Worm (Caenorhabditis elegans): ENCODE data around the gene srab-20.
A peak's percentile ranks its signal among the peaks of the same experiment; 100 is the strongest.

srab-20 gene

DNA sequence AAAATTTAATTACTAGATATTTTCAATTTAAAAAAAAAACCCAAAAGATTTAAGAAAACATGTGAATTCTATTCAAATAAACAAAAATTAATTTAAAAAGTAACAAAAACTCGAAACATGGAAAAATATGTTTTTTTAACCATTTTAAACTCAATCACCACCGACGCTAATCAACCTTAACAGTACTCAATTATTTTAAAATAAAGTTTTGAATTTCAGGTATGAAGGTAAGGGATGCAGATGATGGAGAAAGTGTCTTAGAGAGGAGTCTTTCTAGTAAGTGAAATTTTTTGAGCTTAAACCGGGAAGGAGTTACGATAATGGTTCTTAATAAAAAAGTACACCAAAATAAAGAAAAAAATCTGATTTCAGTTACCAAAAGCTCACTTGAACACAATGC, 34.7 kb downstream of the srab-20 start, which contains the start of gene slc-28.1:
Gene slc-28.1, plus strand, starts transcription at position 301 of the 400 bp plus-strand sequence.
- no peak for TF ChIP-seq swsn-7 (tag; optimal IDR thresholded peaks at IDR 0.05)
- no peak for TF ChIP-seq unc-130 (tag; optimal IDR thresholded peaks at IDR 0.05)
- no peak for TF ChIP-seq nhr-85 (tag)
- no peak for TF ChIP-seq efl-1 (optimal IDR thresholded peaks at IDR 0.05)
- TF ChIP-seq efl-1 (GFP tag; optimal IDR thresholded peaks at IDR 0.05 in 1 of 2), result peak in 1 of 2 experiments; percentile 34

ce11 chrV:3464897-3465296, 36.1 kb downstream of the srab-20 start:
- TF ChIP-seq C34B4.2 (tag; optimal IDR thresholded peaks at IDR 0.05) (no peak), tlp-1 (tag; optimal IDR thresholded peaks at IDR 0.05) (no peak), lin-39 (tag; optimal IDR thresholded peaks at IDR 0.05) (no peak), dpl-1 (GFP tag; optimal IDR thresholded peaks at IDR 0.05) (no peak), zag-1 (tag; optimal IDR thresholded peaks at IDR 0.05) (no peak), F16B12.6 (tag; optimal IDR thresholded peaks at IDR 0.05) (no peak), Y116A8C.19 (tag; optimal IDR thresholded peaks at IDR 0.05; ENCODE audit: borderline replicate concordance) (no peak), lin-35 (GFP tag; optimal IDR thresholded peaks at IDR 0.05) (no peak), nhr-11 (tag; optimal IDR thresholded peaks at IDR 0.05) (no peak), nhr-76 (tag; optimal IDR thresholded peaks at IDR 0.05) (no peak), blmp-1 (tag; optimal IDR thresholded peaks at IDR 0.05) (no peak), ama-1 (optimal IDR thresholded peaks at IDR 0.05) (no peak), sup-37 (GFP tag; optimal IDR thresholded peaks at IDR 0.05) (no peak), hlh-4 (tag; optimal IDR thresholded peaks at IDR 0.05) (no peak), hpl-2 (GFP tag; optimal IDR thresholded peaks at IDR 0.05) (no peak), rnt-1 (tag; optimal IDR thresholded peaks at IDR 0.05) (no peak), lin-13 (GFP tag; optimal IDR thresholded peaks at IDR 0.05) (no peak), nhr-28 (tag; optimal IDR thresholded peaks at IDR 0.05) (no peak), lin-14 (GFP tag; optimal IDR thresholded peaks at IDR 0.05) (no peak), ceh-90 (tag; optimal IDR thresholded peaks at IDR 0.05) (no peak)

- TF ChIP-seq pag-3 (tag; optimal IDR thresholded peaks at IDR 0.05; ENCODE audit: borderline replicate concordance, insufficient read depth) (no peak), nhr-20 (tag; optimal IDR thresholded peaks at IDR 0.05) (peak; percentile 69), lin-35 (GFP tag; optimal IDR thresholded peaks at IDR 0.05) (peak in 1 of 2 experiments; percentile 44), C04F5.9 (tag; optimal IDR thresholded peaks at IDR 0.05) (no peak), zip-4 (GFP tag; optimal IDR thresholded peaks at IDR 0.05) (no peak), nhr-90 (tag; optimal IDR thresholded peaks at IDR 0.05; ENCODE audit: poor library complexity) (peak; percentile 40), dpl-1 (GFP tag; optimal IDR thresholded peaks at IDR 0.05) (peak in 1 of 3 experiments; percentile 9), isw-1 (GFP tag; IDR thresholded peaks at IDR 0.05) (no peak), ztf-11 (tag; optimal IDR thresholded peaks at IDR 0.05) (no peak), ceh-90 (tag; optimal IDR thresholded peaks at IDR 0.05) (no peak), blmp-1 (tag; optimal IDR thresholded peaks at IDR 0.05) (peak; percentile 92), unc-86 (tag; optimal IDR thresholded peaks at IDR 0.05) (no peak), mdl-1 (tag; optimal IDR thresholded peaks at IDR 0.05) (peak in 1 of 2 experiments; percentile 28), ztf-4 (tag; optimal IDR thresholded peaks at IDR 0.05) (no peak), efl-1 (optimal IDR thresholded peaks at IDR 0.05) (peak; percentile 20 to 33), efl-1 (GFP tag; optimal IDR thresholded peaks at IDR 0.05 in 1 of 2) (peak in 1 of 2 experiments; percentile 85), fkh-10 (GFP tag; optimal IDR thresholded peaks at IDR 0.05) (no peak), grh-1 (GFP tag; IDR thresholded peaks at IDR 0.05) (no peak), aly-2 (tag; optimal IDR thresholded peaks at IDR 0.05) (no peak), fkh-4 (tag; optimal IDR thresholded peaks at IDR 0.05; ENCODE audit: borderline replicate concordance) (no peak), nhr-77 (tag; optimal IDR thresholded peaks at IDR 0.05) (peak; percentile 16), elt-3 (tag; optimal IDR thresholded peaks at IDR 0.05) (peak in 1 of 6 experiments; percentile 26), snu-23 (GFP tag; optimal IDR thresholded peaks at IDR 0.05) (peak; percentile 51), nhr-85 (tag) (peak; percentile 80), unc-30 (tag; optimal IDR thresholded peaks at IDR 0.05) (no peak), nhr-28 (tag; optimal IDR thresholded peaks at IDR 0.05) (no peak), mep-1 (tag; optimal IDR thresholded peaks at IDR 0.05) (no peak), elt-2 (tag; optimal IDR thresholded peaks at IDR 0.05) (peak; percentile 69)
Observed at ce11 chrV:3468436-3468835, 39.6 kb downstream of the srab-20 start, which contains the start of gene gst-33. TSS of gene gst-33 (minus strand) at chrV:3468562.
